Worm (Caenorhabditis elegans) whole organism, young adult: ENCODE results near the gene fbxb-75.

ENCODE experiments used
- B0336.3 ChIP-seq: fragments of 200-800 bp; sonication (Bioruptor generic); IDR thresholded peaks from 2 replicates; pipeline ENCODE4 v1.3.6; 2022; ENCODE audit warnings: missing genetic modification characterization, missing compliant biosample characterization
- D2030.7 ChIP-seq: fragments of 200-800 bp; sonication (Bioruptor generic); IDR thresholded peaks from 2 replicates; pipeline ENCODE4 v1.3.6; 2022; ENCODE audit warnings: missing genetic modification reagents, missing genetic modification characterization, missing compliant biosample characterization
- F52B5.7 ChIP-seq: sonication (generic microtip); optimal IDR thresholded peaks from 2 replicates; lab custom pipeline; 2016; ENCODE audit warnings: mild to moderate bottlenecking, missing genetic modification characterization, missing compliant biosample characterization
- F57A8.1 ChIP-seq: fragments of 200-800 bp; sonication (Bioruptor generic); optimal IDR thresholded peaks from 2 replicates; lab custom pipeline; 2018; ENCODE audit warnings: mild to moderate bottlenecking, missing genetic modification characterization, moderate library complexity, missing compliant biosample characterization
- Y53G8AR.9 ChIP-seq: fragments of 200-800 bp; sonication (Bioruptor generic); conservative IDR thresholded peaks from 2 replicates; pipeline ENCODE4 v1.3.6; 2022; ENCODE audit warnings: missing genetic modification reagents, missing genetic modification characterization, missing compliant biosample characterization
- Y67H2A.10 ChIP-seq: fragments of 200-800 bp; sonication (Bioruptor generic); conservative IDR thresholded peaks from 2 replicates; pipeline ENCODE4 v1.3.6; 2022; ENCODE audit warnings: missing genetic modification reagents, missing genetic modification characterization, missing compliant biosample characterization
- Y79H2A.3 ChIP-seq: fragments of 200-800 bp; sonication (Bioruptor generic); conservative IDR thresholded peaks from 2 replicates; pipeline ENCODE4 v1.3.6; 2022; ENCODE audit warnings: missing genetic modification reagents, missing genetic modification characterization, missing compliant biosample characterization
- Y95B8A.8 ChIP-seq: fragments of 200-800 bp; sonication (Bioruptor generic); IDR thresholded peaks from 2 replicates; pipeline ENCODE4 v1.3.6; 2022; ENCODE audit warnings: missing genetic modification reagents, missing genetic modification characterization, missing compliant biosample characterization
- akir-1 ChIP-seq: fragments of 200-800 bp; sonication (Bioruptor generic); optimal IDR thresholded peaks from 2 replicates; lab custom pipeline; 2018; ENCODE audit warnings: mild to moderate bottlenecking, missing genetic modification characterization, moderate library complexity, missing compliant biosample characterization
- aptf-2 ChIP-seq: fragments of 200-800 bp; sonication (Bioruptor generic); conservative IDR thresholded peaks from 2 replicates; pipeline ENCODE4 v1.3.6; 2022; ENCODE audit warnings: missing genetic modification reagents, missing genetic modification characterization, missing compliant biosample characterization
- aptf-3 ChIP-seq: fragments of 200-800 bp; sonication (Bioruptor generic); IDR thresholded peaks from 2 replicates; pipeline ENCODE4 v1.3.6; 2022; ENCODE audit warnings: missing genetic modification characterization, missing compliant biosample characterization
- bed-1 ChIP-seq: fragments of 200-800 bp; sonication (Bioruptor generic); IDR thresholded peaks from 2 replicates; pipeline ENCODE4 v1.3.6; 2022; ENCODE audit warnings: missing genetic modification reagents, missing genetic modification characterization, missing compliant biosample characterization
- cebp-1 ChIP-seq, 2 experiments: fragments of 200-800 bp in 1 of 2; sonication (Bioruptor generic) in 1 of 2; sonication (generic microtip) in 1 of 2; IDR thresholded peaks in 1 of 2; optimal IDR thresholded peaks in 1 of 2; 2 replicates each; pipeline versions ENCODE4 v1.3.6 to Lab custom; 2017 to 2022; ENCODE audit warnings: missing compliant biosample characterization in 2 of 2, missing genetic modification characterization in 2 of 2, mild to moderate bottlenecking in 1 of 2, missing genetic modification reagents in 1 of 2, moderate library complexity in 1 of 2
- cebp-2 ChIP-seq: fragments of 200-800 bp; sonication (Bioruptor generic); IDR thresholded peaks from 2 replicates; pipeline ENCODE4 v1.3.6; 2022; ENCODE audit warnings: missing genetic modification characterization, missing compliant biosample characterization
- ceh-27 ChIP-seq: fragments of 200-800 bp; sonication (Bioruptor generic); optimal IDR thresholded peaks from 2 replicates; lab custom pipeline; 2018; ENCODE audit warnings: mild to moderate bottlenecking, missing genetic modification characterization, moderate library complexity, missing compliant biosample characterization
- ceh-79 ChIP-seq: sonication (generic microtip); optimal IDR thresholded peaks from 2 replicates; lab custom pipeline; 2017; ENCODE audit warnings: mild to moderate bottlenecking, missing genetic modification characterization, missing compliant biosample characterization
- chd-7 ChIP-seq: sonication (generic microtip); optimal IDR thresholded peaks from 2 replicates; lab custom pipeline; 2016; ENCODE audit warnings: mild to moderate bottlenecking, missing genetic modification characterization, moderate library complexity, missing compliant biosample characterization
- dpl-1 ChIP-seq: fragments of 150-350 bp; optimal IDR thresholded peaks from 2 replicates; lab custom pipeline; 2014; ENCODE audit warnings: missing biosample characterization, missing genetic modification reagents, missing genetic modification characterization
- efl-1 ChIP-seq: fragments of 150-350 bp; optimal IDR thresholded peaks from 2 replicates; lab custom pipeline; 2014; ENCODE audit warnings: missing biosample characterization, missing genetic modification reagents, missing genetic modification characterization
- ets-4 ChIP-seq: fragments of 200-800 bp; sonication (Bioruptor generic); optimal IDR thresholded peaks from 2 replicates; lab custom pipeline; 2018; ENCODE audit warnings: mild to moderate bottlenecking, missing genetic modification characterization, missing compliant biosample characterization
- fkh-3 ChIP-seq: sonication (generic microtip); optimal IDR thresholded peaks from 2 replicates; lab custom pipeline; 2016; ENCODE audit warnings: mild to moderate bottlenecking, missing genetic modification characterization, missing compliant biosample characterization
- hlh-26 ChIP-seq: fragments of 200-800 bp; sonication (Bioruptor generic); conservative IDR thresholded peaks from 2 replicates; pipeline ENCODE4 v1.3.6; 2022; ENCODE audit warnings: missing genetic modification reagents, missing genetic modification characterization, missing compliant biosample characterization
- hmg-1.2 ChIP-seq: fragments of 200-800 bp; sonication (Bioruptor generic); IDR thresholded peaks from 2 replicates; pipeline ENCODE4 v1.3.6; 2022; ENCODE audit warnings: missing genetic modification reagents, missing genetic modification characterization, missing compliant biosample characterization
- lin-40 ChIP-seq: sonication (generic microtip); optimal IDR thresholded peaks from 2 replicates; lab custom pipeline; 2016; ENCODE audit warnings: missing genetic modification characterization, mild to moderate bottlenecking, missing compliant biosample characterization, missing genotype, missing genetic modification reagents
- lir-1 ChIP-seq: fragments of 200-800 bp; sonication (Bioruptor generic); conservative IDR thresholded peaks from 2 replicates; pipeline ENCODE4 v1.3.6; 2022; ENCODE audit warnings: missing genetic modification reagents, missing genetic modification characterization, missing compliant biosample characterization
- lsl-1 ChIP-seq: fragments of 200-800 bp; sonication (Bioruptor generic); optimal IDR thresholded peaks from 2 replicates; lab custom pipeline; 2018; ENCODE audit warnings: mild to moderate bottlenecking, missing genetic modification characterization, moderate library complexity, missing compliant biosample characterization
- lsy-27 ChIP-seq: sonication (generic microtip); optimal IDR thresholded peaks from 2 replicates; lab custom pipeline; 2017; ENCODE audit warnings: missing genetic modification characterization, mild to moderate bottlenecking, missing compliant biosample characterization, antibody characterized with exemption, missing genotype, borderline replicate concordance; ENCODE audit not compliant: insufficient read depth
- mcd-1 ChIP-seq: fragments of 200-800 bp; sonication (Bioruptor generic); IDR thresholded peaks from 2 replicates; pipeline ENCODE4 v1.3.6; 2022; ENCODE audit warnings: missing genetic modification reagents, missing genetic modification characterization, missing compliant biosample characterization
- nfya-1 ChIP-seq: sonication (generic microtip); optimal IDR thresholded peaks from 2 replicates; lab custom pipeline; 2017; ENCODE audit warnings: antibody characterized with exemption, missing compliant biosample characterization, missing genetic modification characterization, borderline replicate concordance; ENCODE audit not compliant: insufficient read depth
- nfyb-1 ChIP-seq: fragments of 200-800 bp; sonication (Bioruptor generic); IDR thresholded peaks from 2 replicates; pipeline ENCODE4 v1.3.6; 2022; ENCODE audit warnings: missing genetic modification reagents, missing genetic modification characterization, missing compliant biosample characterization
- nhr-120 ChIP-seq: fragments of 200-800 bp; sonication (Bioruptor generic); IDR thresholded peaks from 2 replicates; pipeline ENCODE4 v1.3.6; 2022; ENCODE audit warnings: missing genetic modification characterization, missing compliant biosample characterization
- pbrm-1 ChIP-seq: fragments of 200-800 bp; sonication (Bioruptor generic); IDR thresholded peaks from 2 replicates; pipeline ENCODE4 v1.3.6; 2022; ENCODE audit warnings: missing genetic modification reagents, missing genetic modification characterization, missing compliant biosample characterization
- pha-4 ChIP-seq: fragments of 150-350 bp; sonication (generic microtip); optimal IDR thresholded peaks from 2 replicates; lab custom pipeline; 2014; ENCODE audit warnings: missing biosample characterization, missing genetic modification reagents, missing genetic modification characterization
- sdz-38 ChIP-seq: sonication (generic microtip); optimal IDR thresholded peaks from 2 replicates; lab custom pipeline; 2016; ENCODE audit warnings: missing genotype, missing genetic modification characterization, missing compliant biosample characterization
- snpc-1.1 ChIP-seq: sonication (generic microtip); optimal IDR thresholded peaks from 2 replicates; lab custom pipeline; 2017; ENCODE audit warnings: missing genetic modification characterization, mild to moderate bottlenecking, missing compliant biosample characterization, antibody characterized with exemption, moderate library complexity, missing genotype, missing genetic modification reagents; ENCODE audit not compliant: insufficient read depth
- snpc-3.4 ChIP-seq: sonication (generic microtip); optimal IDR thresholded peaks from 2 replicates; lab custom pipeline; 2017; ENCODE audit warnings: missing genetic modification characterization, mild to moderate bottlenecking, missing compliant biosample characterization, antibody characterized with exemption, moderate library complexity, missing genotype, missing genetic modification reagents
- somi-1 ChIP-seq: fragments of 200-800 bp; sonication (Bioruptor generic); optimal IDR thresholded peaks from 2 replicates; lab custom pipeline; 2018; ENCODE audit warnings: mild to moderate bottlenecking, missing genetic modification characterization, missing compliant biosample characterization
- tlf-1 ChIP-seq: fragments of 200-800 bp; sonication (Bioruptor generic); optimal IDR thresholded peaks from 2 replicates; lab custom pipeline; 2018; ENCODE audit warnings: mild to moderate bottlenecking, missing genetic modification characterization, missing compliant biosample characterization
- unc-62 ChIP-seq: fragments of 150-350 bp; optimal IDR thresholded peaks from 2 replicates; lab custom pipeline; 2014; ENCODE audit warnings: missing biosample characterization, missing genetic modification reagents, missing genetic modification characterization
- ztf-6 ChIP-seq: fragments of 200-800 bp; sonication (Bioruptor generic); IDR thresholded peaks from 2 replicates; pipeline ENCODE4 v1.3.6; 2022; ENCODE audit warnings: missing genetic modification reagents, missing genetic modification characterization, missing compliant biosample characterization

The fbxb-75 gene

ce11 chrIV:4439190-4439589, 1.8 kb downstream of the fbxb-75 start, which contains the start of gene fbxb-74:
TSS of gene fbxb-74 (minus strand) at chrIV:4439290.
- TF ChIP-seq hmg-1.2 (GFP tag; lab: Robert Waterston, UW) (no peak), tlf-1 (GFP tag; lab: Kevin White, UChicago) (no peak), aptf-2 (GFP tag; lab: Robert Waterston, UW) (no peak), cebp-2 (GFP tag; lab: Robert Waterston, UW) (no peak), ceh-27 (GFP tag; lab: Kevin White, UChicago) (no peak), hlh-26 (no peak), fkh-3 (tag; lab: Kevin White, UChicago) (no peak), cebp-1 (GFP tag; IDR thresholded peaks at IDR 0.05; lab: Robert Waterston, UW) (no peak), cebp-1 (tag; optimal IDR thresholded peaks at IDR 0.05; lab: Kevin White, UChicago) (no peak), bed-1 (GFP tag; lab: Robert Waterston, UW) (no peak), B0336.3 (GFP tag; lab: Robert Waterston, UW) (no peak), sdz-38 (tag; lab: Kevin White, UChicago) (no peak), unc-62 (GFP tag; lab: Kevin White, UChicago) (no peak), Y79H2A.3 (GFP tag; lab: Robert Waterston, UW) (no peak), aptf-3 (no peak), snpc-1.1 (tag; lab: Kevin White, UChicago) (no peak), ztf-6 (GFP tag; lab: Robert Waterston, UW) (no peak)

- TF ChIP-seq dpl-1 (GFP tag; lab: Kevin White, UChicago) (no peak), ztf-6 (GFP tag; lab: Robert Waterston, UW) (no peak), chd-7 (tag; lab: Kevin White, UChicago) (no peak), somi-1 (GFP tag; lab: Kevin White, UChicago) (no peak), lin-40 (tag; lab: Kevin White, UChicago) (no peak), pha-4 (tag; lab: Kevin White, UChicago) (no peak), F57A8.1 (no peak), pbrm-1 (GFP tag; lab: Robert Waterston, UW) (no peak), tlf-1 (GFP tag; lab: Kevin White, UChicago) (no peak), nfyb-1 (no peak), hlh-26 (no peak)
Measured at ce11 chrIV:4437825-4438224, 3.2 kb downstream of the fbxb-75 start.

ce11 chrIV:4434441-4435084, 6.4 kb downstream of the fbxb-75 start, which contains the start of the genes R08C7.8 and R08C7.4:
TSS of gene R08C7.8 (minus strand) at chrIV:4434541.
TSS of gene R08C7.4 (plus strand) at chrIV:4435034.
- TF ChIP-seq efl-1 (no peak), lir-1 (no peak), akir-1 (GFP tag; lab: Kevin White, UChicago) (no peak), nfya-1 (no peak), Y67H2A.10 (GFP tag; lab: Robert Waterston, UW) (no peak), Y53G8AR.9 (GFP tag; lab: Robert Waterston, UW) (no peak), F52B5.7 (tag; lab: Kevin White, UChicago) (no peak), nhr-120 (no peak), lsy-27 (no peak), bed-1 (GFP tag; lab: Robert Waterston, UW) (no peak), F57A8.1 (no peak), ceh-79 (tag; lab: Kevin White, UChicago) (no peak), D2030.7 (GFP tag; lab: Robert Waterston, UW) (no peak), ets-4 (GFP tag; lab: Kevin White, UChicago) (no peak), Y95B8A.8 (GFP tag; lab: Robert Waterston, UW) (no peak), lsl-1 (GFP tag; lab: Kevin White, UChicago) (no peak), snpc-3.4 (no peak), pha-4 (tag; lab: Kevin White, UChicago) (no peak), mcd-1 (GFP tag; lab: Robert Waterston, UW) (no peak)
- TF ChIP-seq, all 124 proteins: peak for 0
